Fruit fly (Drosophila melanogaster) whole organism, embryonic: ENCODE results near the gene SrpRbeta.
A peak's percentile ranks its signal among the peaks of the same experiment; 100 is the strongest.

Experiments
- Awh ChIP-seq: fragments of 200-800 bp; sonication (Bioruptor generic); IDR thresholded peaks from 2 replicates; pipeline ENCODE4, ENCODE4 v1.3.6; 2022; ENCODE audit warnings: missing biosample characterization, missing genetic modification characterization
- CG10431 ChIP-seq: fragments of 200-800 bp; sonication (Bioruptor generic); optimal IDR thresholded peaks from 3 replicates; lab custom pipeline; 2018; ENCODE audit warnings: missing biosample characterization, mild to moderate bottlenecking, missing genetic modification characterization
- CG10543 ChIP-seq: fragments of 200-800 bp; sonication (Bioruptor generic); optimal IDR thresholded peaks from 3 replicates; lab custom pipeline; 2017; ENCODE audit warnings: missing biosample characterization, mild to moderate bottlenecking, missing genetic modification characterization, moderate library complexity
- CG11504 ChIP-seq: fragments of 200-800 bp; sonication (Bioruptor generic); optimal IDR thresholded peaks from 3 replicates; lab custom pipeline; 2019; ENCODE audit warnings: missing biosample characterization, mild to moderate bottlenecking, missing genetic modification characterization, moderate library complexity
- CG11696 ChIP-seq: fragments of 200-800 bp; sonication (Bioruptor generic); IDR thresholded peaks from 2 replicates; pipeline ENCODE4 v1.3.6; 2022; ENCODE audit warnings: missing biosample characterization, missing genetic modification characterization
- CG1233 ChIP-seq: fragments of 200-800 bp; sonication (Bioruptor generic); optimal IDR thresholded peaks from 4 replicates; lab custom pipeline; 2018; ENCODE audit warnings: missing biosample characterization, mild to moderate bottlenecking, missing genetic modification characterization
- CG1529 ChIP-seq: fragments of 200-800 bp; sonication (Bioruptor generic); optimal IDR thresholded peaks from 3 replicates; lab custom pipeline; 2018; ENCODE audit warnings: missing biosample characterization, missing genetic modification characterization
- CG17802 ChIP-seq: fragments of 200-800 bp; sonication (Bioruptor generic); optimal IDR thresholded peaks from 2 replicates; lab custom pipeline; 2018; ENCODE audit warnings: missing biosample characterization, mild to moderate bottlenecking, missing genetic modification characterization, moderate library complexity
- CG3281 ChIP-seq: fragments of 200-800 bp; sonication (Bioruptor generic); optimal IDR thresholded peaks from 3 replicates; lab custom pipeline; 2017; ENCODE audit warnings: missing biosample characterization, mild to moderate bottlenecking, missing genetic modification characterization
- CG4282 ChIP-seq: fragments of 200-800 bp; sonication (Bioruptor generic); optimal IDR thresholded peaks from 2 replicates; lab custom pipeline; 2016; ENCODE audit warnings: missing biosample characterization, missing genetic modification characterization
- CG4707 ChIP-seq: fragments of 200-800 bp; sonication (Bioruptor generic); optimal IDR thresholded peaks from 2 replicates; lab custom pipeline; 2018; ENCODE audit warnings: missing biosample characterization, mild to moderate bottlenecking, missing genetic modification characterization, moderate library complexity
- CG4730 ChIP-seq: fragments of 200-800 bp; sonication (Bioruptor generic); IDR thresholded peaks from 2 replicates; pipeline ENCODE4 v1.3.6; 2022; ENCODE audit warnings: missing biosample characterization, missing genetic modification characterization
- CG6175 ChIP-seq: fragments of 200-800 bp; sonication (Bioruptor generic); IDR thresholded peaks from 3 replicates; pipeline ENCODE4 v1.3.6; 2022; ENCODE audit warnings: missing biosample characterization, missing genetic modification characterization
- CG6689 ChIP-seq: fragments of 200-800 bp; sonication (Bioruptor generic); IDR thresholded peaks from 2 replicates; pipeline ENCODE4 v1.3.6; 2022; ENCODE audit warnings: missing biosample characterization, missing genetic modification characterization
- CG7987 ChIP-seq: fragments of 200-800 bp; sonication (Bioruptor generic); optimal IDR thresholded peaks from 2 replicates; lab custom pipeline; 2018; ENCODE audit warnings: missing biosample characterization, mild to moderate bottlenecking, missing genetic modification characterization, moderate library complexity
- CG8281 ChIP-seq: fragments of 200-800 bp; sonication (Bioruptor generic); optimal IDR thresholded peaks from 2 replicates; lab custom pipeline; 2018; ENCODE audit warnings: missing biosample characterization, mild to moderate bottlenecking, missing genetic modification characterization, moderate library complexity
- CG8290 ChIP-seq, 3 experiments: fragments of 200-800 bp; sonication (Bioruptor generic); optimal IDR thresholded peaks; 2 replicates each; lab custom pipeline; 2016 to 2019; ENCODE audit warnings: missing biosample characterization in 3 of 3, missing genetic modification characterization in 3 of 3, mild to moderate bottlenecking in 2 of 3, moderate library complexity in 1 of 3
- CG8388 ChIP-seq: fragments of 200-800 bp; sonication (Bioruptor generic); optimal IDR thresholded peaks from 2 replicates; lab custom pipeline; 2019; ENCODE audit warnings: missing biosample characterization, mild to moderate bottlenecking, missing genetic modification characterization, moderate library complexity
- CG8478 ChIP-seq: fragments of >200 bp; optimal IDR thresholded peaks from 2 replicates; lab custom pipeline; 2018
- CG9609 ChIP-seq: fragments of 200-800 bp; sonication (Bioruptor generic); optimal IDR thresholded peaks from 3 replicates; lab custom pipeline; 2016; ENCODE audit warnings: missing biosample characterization, missing genetic modification characterization
- CG9797 ChIP-seq: fragments of 200-800 bp; sonication (Bioruptor generic); optimal IDR thresholded peaks from 3 replicates; lab custom pipeline; 2018; ENCODE audit warnings: missing biosample characterization, mild to moderate bottlenecking, missing genetic modification characterization
- Camta ChIP-seq: fragments of 200-800 bp; sonication (Bioruptor generic); optimal IDR thresholded peaks from 2 replicates; lab custom pipeline; 2016; ENCODE audit warnings: missing biosample characterization, missing genetic modification characterization
- Deaf1 ChIP-seq: fragments of 200-800 bp; optimal IDR thresholded peaks from 3 replicates; lab custom pipeline; 2019; ENCODE audit warnings: missing biosample characterization, mild to moderate bottlenecking, missing genetic modification characterization, moderate library complexity
- Drgx ChIP-seq: fragments of 200-800 bp; sonication (Bioruptor generic); IDR thresholded peaks from 2 replicates; pipeline ENCODE4 v1.3.6; 2022; ENCODE audit warnings: missing biosample characterization, missing genetic modification characterization
- E2f2 ChIP-seq: fragments of 200-800 bp; sonication (Bioruptor generic); IDR thresholded peaks from 2 replicates; pipeline ENCODE4 v1.3.6; 2022; ENCODE audit warnings: missing biosample characterization, missing genetic modification characterization
- Gsc ChIP-seq: fragments of 200-800 bp; sonication (Bioruptor generic); IDR thresholded peaks from 2 replicates; pipeline ENCODE4 v1.3.6; 2022; ENCODE audit warnings: missing biosample characterization, missing genetic modification characterization
- H15 ChIP-seq: fragments of 200-800 bp; sonication (Bioruptor generic); IDR thresholded peaks from 3 replicates; pipeline ENCODE4 v1.3.6; 2022; ENCODE audit warnings: missing biosample characterization, missing genetic modification characterization
- Hey ChIP-seq: fragments of 200-800 bp; sonication (Bioruptor generic); optimal IDR thresholded peaks from 3 replicates; lab custom pipeline; 2018; ENCODE audit warnings: missing biosample characterization, mild to moderate bottlenecking, missing genetic modification characterization
- Myb ChIP-seq: fragments of 200-800 bp; sonication (Bioruptor generic); optimal IDR thresholded peaks from 2 replicates; lab custom pipeline; 2016; ENCODE audit warnings: missing biosample characterization, missing genetic modification characterization
- Ptx1 ChIP-seq: fragments of 200-800 bp; sonication (Bioruptor generic); IDR thresholded peaks from 2 replicates; pipeline ENCODE4 v1.3.6; 2022; ENCODE audit warnings: missing biosample characterization, missing genetic modification characterization
- Usf ChIP-seq: fragments of 200-800 bp; sonication (Bioruptor generic); optimal IDR thresholded peaks from 2 replicates; lab custom pipeline; 2017; ENCODE audit warnings: missing genotype, missing biosample characterization, missing genetic modification characterization
- Xrp1 ChIP-seq: fragments of 200-800 bp; sonication (Bioruptor generic); IDR thresholded peaks from 2 replicates; pipeline ENCODE4 v1.3.6; 2022; ENCODE audit warnings: missing biosample characterization, missing genetic modification characterization
- ash1 ChIP-seq: fragments of 200-800 bp; sonication (Bioruptor generic); optimal IDR thresholded peaks from 2 replicates; lab custom pipeline; 2018; ENCODE audit warnings: missing biosample characterization, mild to moderate bottlenecking, missing genetic modification characterization
- bcd ChIP-seq: fragments of 200-800 bp; sonication (Bioruptor generic); optimal IDR thresholded peaks from 2 replicates; lab custom pipeline; 2017; ENCODE audit warnings: missing biosample characterization, mild to moderate bottlenecking, missing genetic modification characterization
- bigmax ChIP-seq: fragments of 200-800 bp; sonication (Bioruptor generic); optimal IDR thresholded peaks from 2 replicates; lab custom pipeline; 2018; ENCODE audit warnings: missing biosample characterization, mild to moderate bottlenecking, missing genetic modification characterization
- chinmo ChIP-seq: fragments of 200-800 bp; sonication (Bioruptor generic); IDR thresholded peaks from 4 replicates; pipeline ENCODE4 v1.3.6; 2022; ENCODE audit warnings: missing biosample characterization, missing genetic modification characterization; ENCODE audit not compliant: partially characterized antibody
- chm ChIP-seq: fragments of 200-800 bp; sonication (Bioruptor generic); IDR thresholded peaks from 2 replicates; pipeline ENCODE4 v1.3.6; 2022; ENCODE audit warnings: missing biosample characterization, missing genetic modification characterization
- corto ChIP-seq: fragments of 200-800 bp; sonication (Bioruptor generic); optimal IDR thresholded peaks from 2 replicates; lab custom pipeline; 2016; ENCODE audit warnings: missing biosample characterization, mild to moderate bottlenecking, missing genetic modification characterization, moderate library complexity
- danr ChIP-seq: fragments of 200-800 bp; sonication (Bioruptor generic); IDR thresholded peaks from 2 replicates; pipeline ENCODE4 v1.3.6; 2022; ENCODE audit warnings: missing biosample characterization, missing genetic modification characterization
- dimm ChIP-seq: fragments of 200-800 bp; sonication (Bioruptor generic); IDR thresholded peaks from 2 replicates; pipeline ENCODE4 v1.3.6; 2022; ENCODE audit warnings: missing biosample characterization, missing genetic modification characterization
- dmrt11E ChIP-seq: fragments of 200-800 bp; sonication (Bioruptor generic); optimal IDR thresholded peaks from 3 replicates; lab custom pipeline; 2018; ENCODE audit warnings: missing biosample characterization, mild to moderate bottlenecking, missing genetic modification characterization, moderate library complexity
- ewg ChIP-seq: fragments of 200-800 bp; sonication (Bioruptor generic); optimal IDR thresholded peaks from 3 replicates; lab custom pipeline; 2017; ENCODE audit warnings: mild to moderate bottlenecking, missing biosample characterization, missing genetic modification reagents, missing genetic modification characterization
- grn ChIP-seq: fragments of 200-800 bp; sonication (Bioruptor generic); optimal IDR thresholded peaks from 3 replicates; lab custom pipeline; 2017; ENCODE audit warnings: missing biosample characterization, missing genetic modification characterization
- gro ChIP-seq: fragments of 200-800 bp; sonication (Bioruptor generic); optimal IDR thresholded peaks from 2 replicates; lab custom pipeline; 2016; ENCODE audit warnings: missing biosample characterization, missing genetic modification characterization
- knrl ChIP-seq: fragments of 200-800 bp; sonication (Bioruptor generic); IDR thresholded peaks from 3 replicates; pipeline ENCODE4 v1.3.6; 2022; ENCODE audit warnings: missing biosample characterization, missing genetic modification characterization; ENCODE audit not compliant: partially characterized antibody
- lmd ChIP-seq: fragments of 200-800 bp; sonication (Bioruptor generic); IDR thresholded peaks from 2 replicates; pipeline ENCODE4 v1.3.6; 2022; ENCODE audit warnings: missing biosample characterization, missing genetic modification characterization
- nerfin-1 ChIP-seq: fragments of 200-800 bp; sonication (Bioruptor generic); optimal IDR thresholded peaks from 3 replicates; lab custom pipeline; 2019; ENCODE audit warnings: missing biosample characterization, mild to moderate bottlenecking, missing genetic modification characterization, moderate library complexity
- sens-2 ChIP-seq: fragments of 200-800 bp; sonication (Bioruptor generic); IDR thresholded peaks from 2 replicates; pipeline ENCODE4 v1.3.6; 2022; ENCODE audit warnings: missing biosample characterization, missing genetic modification characterization
- tap ChIP-seq: fragments of 200-800 bp; optimal IDR thresholded peaks from 3 replicates; lab custom pipeline; 2019; ENCODE audit warnings: missing biosample characterization, mild to moderate bottlenecking, missing genetic modification characterization, moderate library complexity

SrpRbeta gene

dm6 chr3L:8682551-8683375, 37.3 kb downstream of the SrpRbeta start (continued):
- TF ChIP-seq CG1233 (GFP tag; lab: Kevin White, UChicago) = no peak
- TF ChIP-seq CG17802 (tag; lab: Kevin White, UChicago) = no peak
- TF ChIP-seq H15 (GFP tag; lab: Robert Waterston, UW) = no peak
- TF ChIP-seq ash1 (GFP tag; lab: Kevin White, UChicago) = no peak
- no peak for TF ChIP-seq chm
- TF ChIP-seq Drgx (GFP tag; lab: Robert Waterston, UW) = no peak
- no peak for TF ChIP-seq Camta (GFP tag; lab: Kevin White, UChicago)
- peak; percentile 42; the same call in 1 of the 2 replicates for TF ChIP-seq CG11696 (GFP tag; lab: Robert Waterston, UW)
- no peak for TF ChIP-seq bcd (GFP tag; lab: Kevin White, UChicago)
- no peak for TF ChIP-seq dimm (GFP tag; lab: Robert Waterston, UW)
- no peak for TF ChIP-seq Awh (GFP tag; lab: Robert Waterston, UW)
- no peak for TF ChIP-seq CG4730 (GFP tag; lab: Robert Waterston, UW)
- TF ChIP-seq tap = no peak
- TF ChIP-seq CG10431 = no peak
- TF ChIP-seq Xrp1 (GFP tag; lab: Robert Waterston, UW) = peak; percentile 25; the same call in 1 of the 2 replicates
- TF ChIP-seq chinmo (GFP tag; lab: Robert Waterston, UW) = peak; percentile 69; the same call in 2 of the 4 replicates
- no peak for TF ChIP-seq CG4707
- TF ChIP-seq CG1529 = no peak
- TF ChIP-seq Usf (GFP tag; lab: Kevin White, UChicago) = no peak
- no peak for TF ChIP-seq CG9609 (GFP tag; lab: Kevin White, UChicago)
- TF ChIP-seq CG4282 = no peak
- no peak for TF ChIP-seq nerfin-1 (tag; lab: Kevin White, UChicago)
- TF ChIP-seq ewg (GFP tag; lab: Kevin White, UChicago) = no peak
- TF ChIP-seq CG10543 (GFP tag; lab: Kevin White, UChicago) = peak; percentile 7
- TF ChIP-seq Ptx1 (GFP tag; lab: Robert Waterston, UW) = no peak
- peak; percentile 72 for TF ChIP-seq Hey (tag; lab: Kevin White, UChicago)
- TF ChIP-seq CG8478 (lab: Kevin White, UChicago) = no peak
- no peak for TF ChIP-seq dmrt11E (tag; lab: Kevin White, UChicago)
- TF ChIP-seq danr (GFP tag; lab: Robert Waterston, UW) = no peak
- no peak for TF ChIP-seq CG6689
- no peak for TF ChIP-seq CG8388 (GFP tag; lab: Kevin White, UChicago)
- TF ChIP-seq CG8290 (GFP tag; optimal IDR thresholded peaks at IDR 0.05; lab: Kevin White, UChicago) = no peak
- peak in 1 of 2 experiments; percentile 63 for TF ChIP-seq CG8290 (tag; optimal IDR thresholded peaks at IDR 0.05; lab: Kevin White, UChicago)
- TF ChIP-seq Gsc (GFP tag; lab: Robert Waterston, UW) = no peak
- TF ChIP-seq CG9797 = no peak
- TF ChIP-seq lmd (GFP tag; lab: Robert Waterston, UW) = peak; percentile 17; the same call in 1 of the 2 replicates
- no peak for TF ChIP-seq bigmax (GFP tag; lab: Kevin White, UChicago)
- peak; percentile 39 for TF ChIP-seq gro
- TF ChIP-seq CG8281 (tag; lab: Kevin White, UChicago) = peak; percentile 12
- peak; percentile 13 for TF ChIP-seq CG7987 (GFP tag; lab: Kevin White, UChicago)
- TF ChIP-seq CG6175 (GFP tag; lab: Robert Waterston, UW) = peak; percentile 13; the same call in 1 of the 3 replicates
- TF ChIP-seq sens-2 (GFP tag; lab: Robert Waterston, UW) = 0 out of 2 replicates have a peak, but pooled peaks have one; percentile 42
- TF ChIP-seq corto (GFP tag; lab: Kevin White, UChicago) = no peak
- peak; percentile 81 for TF ChIP-seq grn (GFP tag; lab: Kevin White, UChicago)
- peak; percentile 3 for TF ChIP-seq CG11504 (tag; lab: Kevin White, UChicago)
- TF ChIP-seq Deaf1 (tag; lab: Kevin White, UChicago) = peak; percentile 20
- no peak for TF ChIP-seq Myb (GFP tag; lab: Kevin White, UChicago)
- no peak for TF ChIP-seq knrl (GFP tag; lab: Robert Waterston, UW)
- TF ChIP-seq E2f2 (GFP tag; lab: Robert Waterston, UW) = no peak
- TF ChIP-seq CG3281 (GFP tag; lab: Kevin White, UChicago) = peak; percentile 4
